Worm (Caenorhabditis elegans) whole organism, early embryonic: ENCODE results near the gene fbxc-29.

ENCODE experiments used
- F13C5.2 ChIP-seq: sonication (generic microtip); optimal IDR thresholded peaks from 2 replicates; lab custom pipeline; 2017; ENCODE audit warnings: mild to moderate bottlenecking, missing genetic modification characterization, inconsistent platforms, missing compliant biosample characterization
- ama-1 ChIP-seq: fragments of 150-350 bp; optimal IDR thresholded peaks from 2 replicates; lab custom pipeline; 2014
- ceh-36 ChIP-seq: sonication (generic microtip); optimal IDR thresholded peaks from 2 replicates; lab custom pipeline; 2016; ENCODE audit warnings: missing genetic modification characterization, inconsistent platforms, missing compliant biosample characterization
- ets-7 ChIP-seq: sonication (generic microtip); optimal IDR thresholded peaks from 2 replicates; lab custom pipeline; 2016; ENCODE audit warnings: missing genotype, missing genetic modification characterization, missing compliant biosample characterization
- flt-1 ChIP-seq: fragments of 200-800 bp; sonication (Bioruptor generic); IDR thresholded peaks from 2 replicates; pipeline ENCODE4 v1.3.6; 2022; ENCODE audit warnings: missing genetic modification characterization, missing compliant biosample characterization
- hmbx-1 ChIP-seq: sonication (generic microtip); optimal IDR thresholded peaks from 2 replicates; lab custom pipeline; 2016; ENCODE audit warnings: mild to moderate bottlenecking, missing genetic modification characterization, missing compliant biosample characterization
- hmg-4 ChIP-seq: fragments of 200-800 bp; sonication (Bioruptor generic); optimal IDR thresholded peaks from 2 replicates; lab custom pipeline; 2018; ENCODE audit warnings: mild to moderate bottlenecking, missing genetic modification characterization, missing compliant biosample characterization
- hnd-1 ChIP-seq: sonication (generic microtip); optimal IDR thresholded peaks from 2 replicates; lab custom pipeline; 2016; ENCODE audit warnings: missing genetic modification characterization, missing compliant biosample characterization
- sea-1 ChIP-seq: fragments of 200-800 bp; sonication (Bioruptor generic); conservative IDR thresholded peaks from 2 replicates; pipeline ENCODE4 v1.3.6; 2022; ENCODE audit warnings: missing genetic modification characterization, missing compliant biosample characterization
- tbx-11 ChIP-seq: fragments of 200-800 bp; sonication (Bioruptor generic); IDR thresholded peaks from 2 replicates; pipeline ENCODE4 v1.3.6; 2022; ENCODE audit warnings: missing genetic modification characterization, missing compliant biosample characterization
- tbx-37 ChIP-seq: fragments of 200-800 bp; sonication (Bioruptor generic); conservative IDR thresholded peaks from 2 replicates; pipeline ENCODE4 v1.3.6; 2022; ENCODE audit warnings: missing genetic modification reagents, missing genetic modification characterization, missing compliant biosample characterization

DNA sequence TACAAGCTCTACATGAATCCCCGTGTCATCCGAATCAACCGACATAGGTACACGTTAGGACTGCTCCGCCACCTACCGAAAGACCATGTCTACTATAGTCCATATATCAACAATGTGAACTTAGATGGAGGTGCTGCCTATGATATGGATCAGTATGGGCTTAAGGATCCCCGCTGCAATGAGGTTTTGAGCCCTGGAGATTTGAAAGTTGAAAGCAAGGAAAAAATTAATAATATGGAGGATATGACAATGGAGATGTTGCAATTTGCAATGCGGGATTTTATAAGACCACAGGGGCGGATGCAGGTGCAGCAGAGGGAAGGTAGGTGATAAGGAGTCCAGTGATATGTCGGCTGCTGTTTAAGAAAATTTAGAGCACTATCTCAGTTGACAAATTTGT, 46.6 kb upstream of the fbxc-29 start:
- TF ChIP-seq ama-1 (lab: Kevin White, UChicago) = no peak
- no peak for TF ChIP-seq F13C5.2 (tag; lab: Kevin White, UChicago)
- no peak for TF ChIP-seq flt-1
- no peak for TF ChIP-seq sea-1 (GFP tag; lab: Robert Waterston, UW)
- no peak for TF ChIP-seq hmbx-1
- no peak for TF ChIP-seq tbx-11
- no peak for TF ChIP-seq tbx-37 (GFP tag; lab: Robert Waterston, UW)
- no peak for TF ChIP-seq ets-7
- TF ChIP-seq hmg-4 (GFP tag; lab: Kevin White, UChicago) = no peak
- no peak for TF ChIP-seq hnd-1
- no peak for TF ChIP-seq ceh-36 (tag; lab: Kevin White, UChicago)
